Fruit fly (Drosophila melanogaster): ENCODE results near the gene CG13083.

The CG13083 gene

dm6 chr2L:19528308-19528707 lies 41.0 kb downstream of the CG13083 start (continued):
- TF ChIP-seq CG7987 (GFP tag; optimal IDR thresholded peaks at IDR 0.05) (peak; percentile 91), BEAF-32 (GFP tag; optimal IDR thresholded peaks at IDR 0.05) (peak; percentile 3), yki (optimal IDR thresholded peaks at IDR 0.05) (no peak), Ada2b (GFP tag; IDR thresholded peaks at IDR 0.05) (peak; percentile 97), Hr39 (optimal IDR thresholded peaks at IDR 0.05) (no peak), pum (GFP tag; optimal IDR thresholded peaks at IDR 0.05) (peak; percentile 72), wor (GFP tag; IDR thresholded peaks at IDR 0.05) (peak; percentile 80), CG7745 (tag; optimal IDR thresholded peaks at IDR 0.05) (no peak), sr (GFP tag; IDR thresholded peaks at IDR 0.05) (peak; percentile 65; the same call in 1 of the 3 replicates), Max (GFP tag; optimal IDR thresholded peaks at IDR 0.05) (peak; percentile 94), cg (GFP tag; optimal IDR thresholded peaks at IDR 0.05) (no peak), CG3163 (GFP tag; optimal IDR thresholded peaks at IDR 0.05) (peak; percentile 97), sisA (GFP tag; IDR thresholded peaks at IDR 0.05) (peak; percentile 91), CG2875 (GFP tag; optimal IDR thresholded peaks at IDR 0.05) (peak; percentile 60), CG18011 (GFP tag; optimal IDR thresholded peaks at IDR 0.05) (peak; percentile 87), cad (GFP tag; optimal IDR thresholded peaks at IDR 0.05) (no peak), CG14710 (tag; optimal IDR thresholded peaks at IDR 0.05) (peak; percentile 57), CG13296 (GFP tag; optimal IDR thresholded peaks at IDR 0.05) (peak; percentile 98), emc (GFP tag; optimal IDR thresholded peaks at IDR 0.05) (peak; percentile 94), HLH4C (GFP tag; IDR thresholded peaks at IDR 0.05; ENCODE audit: partially characterized antibody) (no peak), dm (GFP tag; optimal IDR thresholded peaks at IDR 0.05) (peak; percentile 85), CG10147 (GFP tag; optimal IDR thresholded peaks at IDR 0.05) (peak; percentile 98), NfI (GFP tag; optimal IDR thresholded peaks at IDR 0.05) (peak; percentile 97), Hand (GFP tag; optimal IDR thresholded peaks at IDR 0.05) (peak; percentile 96), Camta (GFP tag; optimal IDR thresholded peaks at IDR 0.05) (peak; percentile 92), CG8089 (GFP tag; optimal IDR thresholded peaks at IDR 0.05) (peak; percentile 77), Ets65A (GFP tag) (peak; percentile 98), CG2202 (tag; optimal IDR thresholded peaks at IDR 0.05) (peak; percentile 49), kni (GFP tag; optimal IDR thresholded peaks at IDR 0.05) (no peak), CG32767 (GFP tag; IDR thresholded peaks at IDR 0.05) (peak; percentile 93), CG4820 (GFP tag; optimal IDR thresholded peaks at IDR 0.05) (peak; percentile 89), CG16815 (GFP tag; optimal IDR thresholded peaks at IDR 0.05) (peak; percentile 85), slou (GFP tag; optimal IDR thresholded peaks at IDR 0.05) (peak; percentile 89), nom (GFP tag; optimal IDR thresholded peaks at IDR 0.05) (peak; percentile 86), CG10462 (GFP tag; optimal IDR thresholded peaks at IDR 0.05) (peak; percentile 79), CG11695 (GFP tag; IDR thresholded peaks at IDR 0.05) (peak; percentile 97), Ssrp (tag; optimal IDR thresholded peaks at IDR 0.05) (peak; percentile 73), disco-r (GFP tag; optimal IDR thresholded peaks at IDR 0.05) (peak; percentile 94), fd102C (GFP tag; optimal IDR thresholded peaks at IDR 0.05) (peak; percentile 6), gcm2 (GFP tag; optimal IDR thresholded peaks at IDR 0.05) (peak; percentile 87), Aef1 (GFP tag; IDR thresholded peaks at IDR 0.05) (peak; percentile 96), CG11093 (GFP tag; IDR thresholded peaks at IDR 0.05) (peak; percentile 85), PHDP (tag; optimal IDR thresholded peaks at IDR 0.05) (peak; percentile 98), Taf1 (GFP tag; IDR thresholded peaks at IDR 0.05) (peak; percentile 96), gsb-n (tag; optimal IDR thresholded peaks at IDR 0.05) (peak; percentile 71), CG7372 (GFP tag; IDR thresholded peaks at IDR 0.05) (peak; percentile 96), psq (GFP tag; optimal IDR thresholded peaks at IDR 0.05) (peak; percentile 55), otp (GFP tag; IDR thresholded peaks at IDR 0.05) (peak; percentile 92), zfh1 (GFP tag; IDR thresholded peaks at IDR 0.05) (peak; percentile 93), CG10959 (GFP tag; IDR thresholded peaks at IDR 0.05) (peak; percentile 72), ham (GFP tag; IDR thresholded peaks at IDR 0.05) (peak; percentile 95), mld (GFP tag; IDR thresholded peaks at IDR 0.05; ENCODE audit: partially characterized antibody) (no peak)

Measured in whole organism, embryonic.